Worm (Caenorhabditis elegans) whole organism, L2 larva: ENCODE measurements around the gene klp-7.

Experiments used
- C34F6.9 ChIP-seq: fragments of 150-350 bp; optimal IDR thresholded peaks from 2 replicates; lab custom pipeline; 2014; ENCODE audit warnings: missing biosample characterization, missing genetic modification characterization
- F13H6.1 ChIP-seq: sonication (generic microtip); optimal IDR thresholded peaks from 2 replicates; lab custom pipeline; 2016; ENCODE audit warnings: missing genetic modification characterization, missing compliant biosample characterization
- R02D3.7 ChIP-seq: fragments of 150-350 bp; optimal IDR thresholded peaks from 2 replicates; lab custom pipeline; 2014; ENCODE audit warnings: missing biosample characterization, missing genetic modification characterization
- Y55F3AM.14 ChIP-seq: fragments of 200-800 bp; sonication (Bioruptor generic); optimal IDR thresholded peaks from 2 replicates; lab custom pipeline; 2018; ENCODE audit warnings: mild to moderate bottlenecking, missing genetic modification characterization, missing compliant biosample characterization
- ZK546.5 ChIP-seq: sonication (generic microtip); optimal IDR thresholded peaks from 2 replicates; lab custom pipeline; 2017; ENCODE audit warnings: missing biosample characterization, missing genetic modification characterization
- alr-1 ChIP-seq: fragments of 150-350 bp; optimal IDR thresholded peaks from 2 replicates; lab custom pipeline; 2014; ENCODE audit warnings: missing biosample characterization, missing genetic modification characterization
- aly-2 ChIP-seq: fragments of 150-350 bp; optimal IDR thresholded peaks from 2 replicates; lab custom pipeline; 2014; ENCODE audit warnings: missing biosample characterization, missing genetic modification characterization
- ama-1 ChIP-seq: fragments of 150-350 bp; optimal IDR thresholded peaks from 2 replicates; lab custom pipeline; 2018; ENCODE audit warnings: inconsistent platforms
- ceh-16 ChIP-seq: fragments of 150-350 bp; optimal IDR thresholded peaks from 2 replicates; lab custom pipeline; 2014; ENCODE audit warnings: missing biosample characterization, missing genetic modification characterization
- ceh-82 ChIP-seq: fragments of 150-350 bp; optimal IDR thresholded peaks from 2 replicates; lab custom pipeline; 2014; ENCODE audit warnings: missing biosample characterization, missing genetic modification characterization
- crh-2 ChIP-seq: sonication (generic microtip); optimal IDR thresholded peaks from 2 replicates; lab custom pipeline; 2017; ENCODE audit warnings: missing biosample characterization, missing genetic modification characterization
- egl-27 ChIP-seq: sonication (generic microtip); optimal IDR thresholded peaks from 3 replicates; lab custom pipeline; 2017; ENCODE audit warnings: missing biosample characterization, missing genetic modification reagents, missing genetic modification characterization
- elt-1 ChIP-seq: fragments of 150-350 bp; optimal IDR thresholded peaks from 2 replicates; lab custom pipeline; 2014; ENCODE audit warnings: missing biosample characterization, missing genetic modification characterization
- elt-3 ChIP-seq: sonication (generic microtip); optimal IDR thresholded peaks from 2 replicates; lab custom pipeline; 2017; ENCODE audit warnings: missing biosample characterization, missing genetic modification characterization
- fos-1 ChIP-seq: fragments of 150-350 bp; optimal IDR thresholded peaks from 2 replicates; lab custom pipeline; 2014; ENCODE audit warnings: missing biosample characterization, missing genetic modification characterization
- gmeb-1 ChIP-seq: fragments of 150-350 bp; optimal IDR thresholded peaks from 2 replicates; lab custom pipeline; 2014; ENCODE audit warnings: missing biosample characterization, missing genetic modification characterization
- lsy-2 ChIP-seq, 2 experiments: fragments of 150-350 bp in 1 of 2; sonication (generic microtip) in 1 of 2; optimal IDR thresholded peaks; 2 replicates each; lab custom pipeline; 2014 to 2017; ENCODE audit warnings: missing biosample characterization in 2 of 2, missing genetic modification characterization in 2 of 2
- mab-5 ChIP-seq: fragments of 150-350 bp; optimal IDR thresholded peaks from 2 replicates; lab custom pipeline; 2014; ENCODE audit warnings: missing biosample characterization, missing genetic modification characterization
- mbf-1 ChIP-seq: sonication (generic microtip); optimal IDR thresholded peaks from 2 replicates; lab custom pipeline; 2017; ENCODE audit warnings: missing biosample characterization, missing genetic modification characterization
- mdl-1 ChIP-seq, 2 experiments: fragments of 150-350 bp in 1 of 2; sonication (generic microtip) in 1 of 2; optimal IDR thresholded peaks; 2 replicates each; lab custom pipeline; 2017; ENCODE audit warnings: missing biosample characterization in 2 of 2, missing genetic modification characterization in 2 of 2
- nhr-10 ChIP-seq: sonication (generic microtip); optimal IDR thresholded peaks from 2 replicates; lab custom pipeline; 2017; ENCODE audit warnings: missing biosample characterization, missing genetic modification characterization
- nhr-12 ChIP-seq: fragments of 150-350 bp; optimal IDR thresholded peaks from 2 replicates; lab custom pipeline; 2014; ENCODE audit warnings: missing biosample characterization, missing genetic modification characterization
- nhr-21 ChIP-seq: fragments of 150-350 bp; optimal IDR thresholded peaks from 2 replicates; lab custom pipeline; 2014; ENCODE audit warnings: missing biosample characterization, missing genetic modification characterization
- nhr-23 ChIP-seq: fragments of 150-350 bp; optimal IDR thresholded peaks from 2 replicates; lab custom pipeline; 2014; ENCODE audit warnings: missing biosample characterization, missing genetic modification reagents, missing genetic modification characterization
- nhr-237 ChIP-seq: fragments of 150-350 bp; optimal IDR thresholded peaks from 2 replicates; lab custom pipeline; 2014; ENCODE audit warnings: missing biosample characterization, missing genetic modification characterization
- nhr-25 ChIP-seq: fragments of 150-350 bp; sonication (generic microtip); optimal IDR thresholded peaks from 3 replicates; lab custom pipeline; 2014; ENCODE audit warnings: missing biosample characterization, missing genetic modification characterization
- nhr-6 ChIP-seq: fragments of 150-350 bp; optimal IDR thresholded peaks from 2 replicates; lab custom pipeline; 2014; ENCODE audit warnings: missing biosample characterization, missing genetic modification characterization
- peb-1 ChIP-seq: fragments of 150-350 bp; optimal IDR thresholded peaks from 2 replicates; lab custom pipeline; 2014; ENCODE audit warnings: missing biosample characterization, missing genetic modification characterization
- sem-4 ChIP-seq: fragments of 150-350 bp; optimal IDR thresholded peaks from 2 replicates; lab custom pipeline; 2014; ENCODE audit warnings: missing biosample characterization, missing genetic modification reagents, missing genetic modification characterization
- unc-55 ChIP-seq: fragments of 150-350 bp; sonication (generic microtip); optimal IDR thresholded peaks from 3 replicates; lab custom pipeline; 2014; ENCODE audit warnings: missing biosample characterization, missing genetic modification reagents, missing genetic modification characterization
- ztf-11 ChIP-seq: sonication (generic microtip); optimal IDR thresholded peaks from 2 replicates; lab custom pipeline; 2017; ENCODE audit warnings: missing biosample characterization, missing genetic modification characterization

The klp-7 gene

ce11 chrIII:10759050-10760023 is 46.4 kb upstream of the klp-7 start, which contains the start of gene tasp-1 (continued):
- TF ChIP-seq peb-1 (no peak), ama-1 (lab: Kevin White, UChicago) (peak; percentile 72), sem-4 (tag; lab: Kevin White, UChicago) (peak; percentile 99), mab-5 (tag; lab: Kevin White, UChicago) (peak; percentile 99), nhr-237 (tag; lab: Kevin White, UChicago) (peak; percentile 94), nhr-10 (tag; lab: Kevin White, UChicago) (peak; percentile 94), mdl-1 (tag; optimal IDR thresholded peaks at IDR 0.05; lab: Kevin White, UChicago) (peak; percentile 91 to 100), Y55F3AM.14 (GFP tag; lab: Kevin White, UChicago) (peak; percentile 100), nhr-25 (tag; lab: Kevin White, UChicago) (peak; percentile 100)

ce11 chrIII:10763032-10763431 is 42.7 kb upstream of the klp-7 start, which contains the start of gene dpy-28:
dpy-28 (plus strand) TSS chrIII:10763131.
- TF ChIP-seq ztf-11 (no peak), nhr-21 (peak; percentile 21), ama-1 (lab: Kevin White, UChicago) (peak; percentile 21), nhr-12 (tag; lab: Kevin White, UChicago) (no peak)

- no peak for TF ChIP-seq crh-2 (tag; lab: Kevin White, UChicago)
- TF ChIP-seq, all 48 proteins: peak for 0
Measured at ce11 chrIII:10769693-10770092, 36.0 kb upstream of the klp-7 start.

- no peak for TF ChIP-seq ceh-16
- TF ChIP-seq nhr-6 (tag; lab: Kevin White, UChicago), result no peak
- TF ChIP-seq elt-3 (tag; lab: Kevin White, UChicago), result no peak
- TF ChIP-seq unc-55, result no peak
- no peak for TF ChIP-seq ztf-11
- TF ChIP-seq F13H6.1, result no peak
- TF ChIP-seq nhr-23, result no peak
- TF ChIP-seq alr-1, result no peak
- no peak for TF ChIP-seq nhr-237 (tag; lab: Kevin White, UChicago)
- TF ChIP-seq elt-1, result no peak
- no peak for TF ChIP-seq peb-1
- TF ChIP-seq lsy-2 (tag; optimal IDR thresholded peaks at IDR 0.05; lab: Kevin White, UChicago), result no peak
- TF ChIP-seq ceh-82, result no peak
- no peak for TF ChIP-seq C34F6.9 (tag; lab: Kevin White, UChicago)
- no peak for TF ChIP-seq ZK546.5 (tag; lab: Kevin White, UChicago)
- TF ChIP-seq, all 48 proteins: peak for 0
Measured at ce11 chrIII:10781553-10781952, 24.2 kb upstream of the klp-7 start, which contains the start of gene ptr-19. ptr-19 (plus strand) TSS chrIII:10781853.

ce11 chrIII:10783052-10783451 is 22.7 kb upstream of the klp-7 start:
- no peak for TF ChIP-seq peb-1

- TF ChIP-seq ceh-16 (no peak), peb-1 (no peak), nhr-10 (tag; lab: Kevin White, UChicago) (no peak), egl-27 (tag; lab: Kevin White, UChicago) (no peak), ceh-82 (no peak), ama-1 (lab: Kevin White, UChicago) (no peak), fos-1 (tag; lab: Kevin White, UChicago) (no peak), elt-1 (no peak), R02D3.7 (tag; lab: Kevin White, UChicago) (no peak), mbf-1 (tag; lab: Kevin White, UChicago) (no peak), ztf-11 (no peak), mab-5 (tag; lab: Kevin White, UChicago) (no peak), ZK546.5 (tag; lab: Kevin White, UChicago) (no peak), aly-2 (tag; lab: Kevin White, UChicago) (no peak), gmeb-1 (no peak), nhr-23 (no peak)
Measured at ce11 chrIII:10791233-10791632, 14.5 kb upstream of the klp-7 start.
